Worm (Caenorhabditis elegans) whole organism, L2 larva: ENCODE data around the gene trpp-9.

Experiments used
- C34F6.9 ChIP-seq: fragments of 150-350 bp; optimal IDR thresholded peaks from 2 replicates; lab custom pipeline; 2014; ENCODE audit warnings: missing biosample characterization, missing genetic modification characterization
- aly-2 ChIP-seq: fragments of 150-350 bp; optimal IDR thresholded peaks from 2 replicates; lab custom pipeline; 2014; ENCODE audit warnings: missing biosample characterization, missing genetic modification characterization
- ceh-16 ChIP-seq: fragments of 150-350 bp; optimal IDR thresholded peaks from 2 replicates; lab custom pipeline; 2014; ENCODE audit warnings: missing biosample characterization, missing genetic modification characterization
- ceh-82 ChIP-seq: fragments of 150-350 bp; optimal IDR thresholded peaks from 2 replicates; lab custom pipeline; 2014; ENCODE audit warnings: missing biosample characterization, missing genetic modification characterization
- lin-13 ChIP-seq: fragments of 150-350 bp; optimal IDR thresholded peaks from 2 replicates; lab custom pipeline; 2014; ENCODE audit warnings: missing biosample characterization, missing genetic modification reagents, missing genetic modification characterization
- mab-5 ChIP-seq: fragments of 150-350 bp; optimal IDR thresholded peaks from 2 replicates; lab custom pipeline; 2014; ENCODE audit warnings: missing biosample characterization, missing genetic modification characterization
- mbf-1 ChIP-seq: sonication (generic microtip); optimal IDR thresholded peaks from 2 replicates; lab custom pipeline; 2017; ENCODE audit warnings: missing biosample characterization, missing genetic modification characterization
- nhr-129 ChIP-seq: fragments of 150-350 bp; optimal IDR thresholded peaks from 2 replicates; lab custom pipeline; 2014; ENCODE audit warnings: missing biosample characterization, missing genetic modification characterization
- nhr-21 ChIP-seq: fragments of 150-350 bp; optimal IDR thresholded peaks from 2 replicates; lab custom pipeline; 2014; ENCODE audit warnings: missing biosample characterization, missing genetic modification characterization
- nhr-23 ChIP-seq: fragments of 150-350 bp; optimal IDR thresholded peaks from 2 replicates; lab custom pipeline; 2014; ENCODE audit warnings: missing biosample characterization, missing genetic modification reagents, missing genetic modification characterization
- nhr-25 ChIP-seq: fragments of 150-350 bp; sonication (generic microtip); optimal IDR thresholded peaks from 3 replicates; lab custom pipeline; 2014; ENCODE audit warnings: missing biosample characterization, missing genetic modification characterization
- nhr-77 ChIP-seq: fragments of 150-350 bp; optimal IDR thresholded peaks from 2 replicates; lab custom pipeline; 2014; ENCODE audit warnings: missing biosample characterization, missing genetic modification characterization
- sem-4 ChIP-seq: fragments of 150-350 bp; optimal IDR thresholded peaks from 2 replicates; lab custom pipeline; 2014; ENCODE audit warnings: missing biosample characterization, missing genetic modification reagents, missing genetic modification characterization
- sma-3 ChIP-seq: sonication (generic microtip); optimal IDR thresholded peaks from 2 replicates; lab custom pipeline; 2016; ENCODE audit warnings: missing genetic modification reagents, missing genetic modification characterization, missing compliant biosample characterization
- sma-9 ChIP-seq, 2 experiments: fragments of 150-350 bp in 1 of 2; sonication (generic microtip) in 1 of 2; optimal IDR thresholded peaks; 2 replicates each; lab custom pipeline; 2014 to 2016; ENCODE audit warnings: missing genetic modification characterization in 2 of 2, mild to moderate bottlenecking in 1 of 2, missing biosample characterization in 1 of 2, missing compliant biosample characterization in 1 of 2, missing genetic modification reagents in 1 of 2, moderate library complexity in 1 of 2
- unc-39 ChIP-seq: fragments of 150-350 bp; optimal IDR thresholded peaks from 2 replicates; lab custom pipeline; 2014; ENCODE audit warnings: missing biosample characterization, missing genetic modification characterization

Gene trpp-9

DNA sequence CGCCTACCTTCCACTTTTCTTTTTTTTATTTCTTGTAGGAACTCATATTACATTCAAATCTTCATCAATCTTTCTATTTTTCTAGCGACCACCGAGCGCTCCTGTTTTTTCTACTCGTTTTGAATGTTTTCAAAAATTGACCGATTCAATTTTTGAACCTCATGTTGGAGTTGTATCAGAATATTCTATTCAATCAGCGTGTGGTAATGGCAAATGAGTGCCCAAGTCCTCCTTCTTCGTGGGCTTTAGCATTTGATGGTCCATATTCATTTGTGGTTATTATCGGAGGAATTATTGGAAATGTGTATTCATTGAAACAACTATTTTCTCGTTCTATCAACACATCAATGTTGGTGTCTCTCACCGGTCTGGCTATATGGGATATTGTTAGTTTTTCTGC is 53.7 kb downstream of the trpp-9 start, which contains the start of gene F52D10.4:
Gene F52D10.4, plus strand, starts transcription at position 84 of the 400 bp plus-strand sequence.
- no peak for TF ChIP-seq sem-4 (tag; lab: Kevin White, UChicago)
- TF ChIP-seq mab-5 (tag; lab: Kevin White, UChicago): no peak
- no peak for TF ChIP-seq sma-9 (GFP tag; optimal IDR thresholded peaks at IDR 0.05; lab: Kevin White, UChicago)
- no peak for TF ChIP-seq sma-9 (tag; optimal IDR thresholded peaks at IDR 0.05; lab: Kevin White, UChicago)
- no peak for TF ChIP-seq aly-2
- no peak for TF ChIP-seq nhr-77 (tag; lab: Kevin White, UChicago)
- no peak for TF ChIP-seq nhr-129 (tag; lab: Kevin White, UChicago)
- TF ChIP-seq nhr-21: no peak
- TF ChIP-seq nhr-23: no peak
- TF ChIP-seq C34F6.9: no peak
- no peak for TF ChIP-seq unc-39
- no peak for TF ChIP-seq lin-13 (GFP tag; lab: Kevin White, UChicago)
- no peak for TF ChIP-seq ceh-16 (tag; lab: Kevin White, UChicago)
- no peak for TF ChIP-seq ceh-82 (tag; lab: Kevin White, UChicago)
- no peak for TF ChIP-seq nhr-25 (tag; lab: Kevin White, UChicago)
- TF ChIP-seq mbf-1 (tag; lab: Kevin White, UChicago): no peak
- TF ChIP-seq sma-3: no peak
